Worm (Caenorhabditis elegans) whole organism, L2 larva: ENCODE data around the gene gpa-10.

Experiments used
- C34F6.9 ChIP-seq: fragments of 150-350 bp; optimal IDR thresholded peaks from 2 replicates; lab custom pipeline; 2014; ENCODE audit warnings: missing biosample characterization, missing genetic modification characterization
- F13H6.1 ChIP-seq: sonication (generic microtip); optimal IDR thresholded peaks from 2 replicates; lab custom pipeline; 2016; ENCODE audit warnings: missing genetic modification characterization, missing compliant biosample characterization
- R02D3.7 ChIP-seq: fragments of 150-350 bp; optimal IDR thresholded peaks from 2 replicates; lab custom pipeline; 2014; ENCODE audit warnings: missing biosample characterization, missing genetic modification characterization
- Y55F3AM.14 ChIP-seq: fragments of 200-800 bp; sonication (Bioruptor generic); optimal IDR thresholded peaks from 2 replicates; lab custom pipeline; 2018; ENCODE audit warnings: mild to moderate bottlenecking, missing genetic modification characterization, missing compliant biosample characterization
- alr-1 ChIP-seq: fragments of 150-350 bp; optimal IDR thresholded peaks from 2 replicates; lab custom pipeline; 2014; ENCODE audit warnings: missing biosample characterization, missing genetic modification characterization
- aly-2 ChIP-seq: fragments of 150-350 bp; optimal IDR thresholded peaks from 2 replicates; lab custom pipeline; 2014; ENCODE audit warnings: missing biosample characterization, missing genetic modification characterization
- ama-1 ChIP-seq: fragments of 150-350 bp; optimal IDR thresholded peaks from 2 replicates; lab custom pipeline; 2018; ENCODE audit warnings: inconsistent platforms
- blmp-1 ChIP-seq: sonication (generic microtip); optimal IDR thresholded peaks from 2 replicates; lab custom pipeline; 2017; ENCODE audit warnings: missing genetic modification characterization, mild to moderate bottlenecking, missing compliant biosample characterization, antibody characterized with exemption, moderate library complexity; ENCODE audit not compliant: insufficient read depth
- ceh-16 ChIP-seq: fragments of 150-350 bp; optimal IDR thresholded peaks from 2 replicates; lab custom pipeline; 2014; ENCODE audit warnings: missing biosample characterization, missing genetic modification characterization
- ceh-82 ChIP-seq: fragments of 150-350 bp; optimal IDR thresholded peaks from 2 replicates; lab custom pipeline; 2014; ENCODE audit warnings: missing biosample characterization, missing genetic modification characterization
- egl-27 ChIP-seq: sonication (generic microtip); optimal IDR thresholded peaks from 3 replicates; lab custom pipeline; 2017; ENCODE audit warnings: missing biosample characterization, missing genetic modification reagents, missing genetic modification characterization
- elt-1 ChIP-seq: fragments of 150-350 bp; optimal IDR thresholded peaks from 2 replicates; lab custom pipeline; 2014; ENCODE audit warnings: missing biosample characterization, missing genetic modification characterization
- elt-3 ChIP-seq: sonication (generic microtip); optimal IDR thresholded peaks from 2 replicates; lab custom pipeline; 2017; ENCODE audit warnings: missing biosample characterization, missing genetic modification characterization
- fos-1 ChIP-seq: fragments of 150-350 bp; optimal IDR thresholded peaks from 2 replicates; lab custom pipeline; 2014; ENCODE audit warnings: missing biosample characterization, missing genetic modification characterization
- gmeb-1 ChIP-seq: fragments of 150-350 bp; optimal IDR thresholded peaks from 2 replicates; lab custom pipeline; 2014; ENCODE audit warnings: missing biosample characterization, missing genetic modification characterization
- lin-13 ChIP-seq: fragments of 150-350 bp; optimal IDR thresholded peaks from 2 replicates; lab custom pipeline; 2014; ENCODE audit warnings: missing biosample characterization, missing genetic modification reagents, missing genetic modification characterization
- lin-39 ChIP-seq: fragments of 150-350 bp; optimal IDR thresholded peaks from 2 replicates; lab custom pipeline; 2014; ENCODE audit warnings: missing biosample characterization, missing genetic modification reagents, missing genetic modification characterization
- lsy-2 ChIP-seq, 2 experiments: fragments of 150-350 bp in 1 of 2; sonication (generic microtip) in 1 of 2; optimal IDR thresholded peaks; 2 replicates each; lab custom pipeline; 2014 to 2017; ENCODE audit warnings: missing biosample characterization in 2 of 2, missing genetic modification characterization in 2 of 2
- mab-5 ChIP-seq: fragments of 150-350 bp; optimal IDR thresholded peaks from 2 replicates; lab custom pipeline; 2014; ENCODE audit warnings: missing biosample characterization, missing genetic modification characterization
- mbf-1 ChIP-seq: sonication (generic microtip); optimal IDR thresholded peaks from 2 replicates; lab custom pipeline; 2017; ENCODE audit warnings: missing biosample characterization, missing genetic modification characterization
- mdl-1 ChIP-seq, 2 experiments: fragments of 150-350 bp in 1 of 2; sonication (generic microtip) in 1 of 2; optimal IDR thresholded peaks; 2 replicates each; lab custom pipeline; 2017; ENCODE audit warnings: missing biosample characterization in 2 of 2, missing genetic modification characterization in 2 of 2
- nhr-10 ChIP-seq: sonication (generic microtip); optimal IDR thresholded peaks from 2 replicates; lab custom pipeline; 2017; ENCODE audit warnings: missing biosample characterization, missing genetic modification characterization
- nhr-11 ChIP-seq: fragments of 150-350 bp; optimal IDR thresholded peaks from 2 replicates; lab custom pipeline; 2014; ENCODE audit warnings: missing biosample characterization, missing genetic modification characterization
- nhr-12 ChIP-seq: fragments of 150-350 bp; optimal IDR thresholded peaks from 2 replicates; lab custom pipeline; 2014; ENCODE audit warnings: missing biosample characterization, missing genetic modification characterization
- nhr-129 ChIP-seq: fragments of 150-350 bp; optimal IDR thresholded peaks from 2 replicates; lab custom pipeline; 2014; ENCODE audit warnings: missing biosample characterization, missing genetic modification characterization
- nhr-77 ChIP-seq: fragments of 150-350 bp; optimal IDR thresholded peaks from 2 replicates; lab custom pipeline; 2014; ENCODE audit warnings: missing biosample characterization, missing genetic modification characterization
- sem-4 ChIP-seq: fragments of 150-350 bp; optimal IDR thresholded peaks from 2 replicates; lab custom pipeline; 2014; ENCODE audit warnings: missing biosample characterization, missing genetic modification reagents, missing genetic modification characterization
- skn-1 ChIP-seq: sonication (generic microtip); optimal IDR thresholded peaks from 2 replicates; lab custom pipeline; 2017; ENCODE audit warnings: missing biosample characterization, missing genetic modification characterization
- sma-3 ChIP-seq: sonication (generic microtip); optimal IDR thresholded peaks from 2 replicates; lab custom pipeline; 2016; ENCODE audit warnings: missing genetic modification reagents, missing genetic modification characterization, missing compliant biosample characterization
- sma-9 ChIP-seq, 2 experiments: fragments of 150-350 bp in 1 of 2; sonication (generic microtip) in 1 of 2; optimal IDR thresholded peaks; 2 replicates each; lab custom pipeline; 2014 to 2016; ENCODE audit warnings: missing genetic modification characterization in 2 of 2, mild to moderate bottlenecking in 1 of 2, missing biosample characterization in 1 of 2, missing compliant biosample characterization in 1 of 2, missing genetic modification reagents in 1 of 2, moderate library complexity in 1 of 2
- snpc-4 ChIP-seq: fragments of 150-350 bp; optimal IDR thresholded peaks from 2 replicates; lab custom pipeline; 2014; ENCODE audit warnings: missing biosample characterization, missing genetic modification characterization
- unc-39 ChIP-seq: fragments of 150-350 bp; optimal IDR thresholded peaks from 2 replicates; lab custom pipeline; 2014; ENCODE audit warnings: missing biosample characterization, missing genetic modification characterization
- unc-55 ChIP-seq: fragments of 150-350 bp; sonication (generic microtip); optimal IDR thresholded peaks from 3 replicates; lab custom pipeline; 2014; ENCODE audit warnings: missing biosample characterization, missing genetic modification reagents, missing genetic modification characterization
- unc-62 ChIP-seq: fragments of 150-350 bp; optimal IDR thresholded peaks from 2 replicates; lab custom pipeline; 2014; ENCODE audit warnings: missing biosample characterization, missing genetic modification reagents, missing genetic modification characterization
- zag-1 ChIP-seq: fragments of 150-350 bp; optimal IDR thresholded peaks from 2 replicates; lab custom pipeline; 2014; ENCODE audit warnings: missing biosample characterization, missing genetic modification characterization
- ztf-1 ChIP-seq: fragments of 200-800 bp; sonication (Bioruptor generic); conservative IDR thresholded peaks from 2 replicates; pipeline ENCODE4 v1.3.6; 2022; ENCODE audit warnings: missing genetic modification characterization, missing compliant biosample characterization
- ztf-11 ChIP-seq: sonication (generic microtip); optimal IDR thresholded peaks from 2 replicates; lab custom pipeline; 2017; ENCODE audit warnings: missing biosample characterization, missing genetic modification characterization
- ztf-4 ChIP-seq: fragments of 150-350 bp; optimal IDR thresholded peaks from 2 replicates; lab custom pipeline; 2014; ENCODE audit warnings: missing biosample characterization, missing genetic modification characterization

Gene gpa-10

DNA sequence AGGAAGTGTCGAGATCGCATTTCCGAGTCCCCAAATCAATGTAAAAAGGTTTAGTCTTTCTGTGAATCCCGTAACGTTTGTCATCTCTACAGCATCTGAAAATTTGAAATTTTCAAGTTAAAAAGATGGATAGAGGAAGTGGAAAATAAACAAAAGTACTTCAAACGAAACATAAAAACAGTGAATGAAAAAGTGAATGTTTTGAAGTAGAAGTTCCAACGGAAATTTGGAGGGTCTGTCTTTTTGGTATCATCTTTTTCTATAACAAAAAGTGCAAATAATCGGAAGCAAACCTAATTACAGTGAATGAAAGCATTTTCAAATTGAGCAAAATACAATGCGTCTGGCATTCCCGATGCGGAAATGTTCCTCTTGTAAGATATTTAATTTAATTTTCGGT lies 8.1 kb downstream of the gpa-10 start, which contains the start of gene lgc-54:
Gene lgc-54 (minus strand): TSS at position 101 of the 400 bp plus-strand sequence.
- TF ChIP-seq elt-3 (tag; lab: Kevin White, UChicago) (no peak), nhr-129 (tag; lab: Kevin White, UChicago) (no peak), F13H6.1 (tag; lab: Kevin White, UChicago) (no peak), ztf-11 (tag; lab: Kevin White, UChicago) (no peak), elt-1 (tag; lab: Kevin White, UChicago) (no peak), alr-1 (tag; lab: Kevin White, UChicago) (no peak), gmeb-1 (tag; lab: Kevin White, UChicago) (no peak), unc-39 (tag; lab: Kevin White, UChicago) (no peak), aly-2 (no peak), sma-9 (GFP tag; optimal IDR thresholded peaks at IDR 0.05; lab: Kevin White, UChicago) (no peak), sma-9 (tag; optimal IDR thresholded peaks at IDR 0.05; lab: Kevin White, UChicago) (no peak), lsy-2 (tag; optimal IDR thresholded peaks at IDR 0.05; lab: Kevin White, UChicago) (no peak), mbf-1 (no peak), nhr-12 (tag; lab: Kevin White, UChicago) (no peak), nhr-77 (no peak), nhr-11 (no peak), snpc-4 (tag; lab: Kevin White, UChicago) (no peak), mab-5 (tag; lab: Kevin White, UChicago) (no peak), egl-27 (tag; lab: Kevin White, UChicago) (no peak)
- TF ChIP-seq, all 48 proteins: peak for 0

DNA sequence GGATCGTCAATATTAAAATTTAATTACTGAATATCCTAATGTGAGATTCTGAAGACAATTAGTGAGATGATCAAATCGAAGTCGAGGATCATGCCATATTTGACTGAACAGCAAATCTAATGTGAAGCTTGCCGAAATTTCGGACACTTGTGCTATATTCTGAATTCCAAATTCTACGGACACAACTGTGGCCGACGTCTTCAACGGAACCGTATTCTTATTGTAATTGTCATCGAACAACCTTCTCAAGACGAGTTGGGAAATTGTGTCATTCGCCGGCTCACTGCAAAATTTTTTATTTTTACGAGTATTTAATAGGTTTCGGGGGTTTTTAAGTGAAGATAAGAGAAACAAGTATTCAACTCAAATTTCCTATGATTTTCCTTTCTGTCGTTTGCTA lies 12.2 kb downstream of the gpa-10 start, which contains the start of gene T15B7.1:
Gene T15B7.1 (plus strand): TSS at position 301 of the 400 bp plus-strand sequence.
- TF ChIP-seq lin-13 (GFP tag; lab: Kevin White, UChicago) = no peak
- TF ChIP-seq unc-62 (GFP tag; lab: Kevin White, UChicago) = no peak
- TF ChIP-seq skn-1 = no peak
- no peak for TF ChIP-seq sem-4 (tag; lab: Kevin White, UChicago)
- no peak for TF ChIP-seq nhr-11
- no peak for TF ChIP-seq unc-39 (tag; lab: Kevin White, UChicago)

- TF ChIP-seq Y55F3AM.14 (no peak), ztf-11 (tag; lab: Kevin White, UChicago) (no peak), ztf-1 (GFP tag; lab: Robert Waterston, UW) (no peak), nhr-129 (tag; lab: Kevin White, UChicago) (no peak), mab-5 (tag; lab: Kevin White, UChicago) (no peak), ceh-82 (no peak), zag-1 (no peak), lin-39 (tag; lab: Kevin White, UChicago) (no peak), ceh-16 (tag; lab: Kevin White, UChicago) (no peak), C34F6.9 (tag; lab: Kevin White, UChicago) (no peak), nhr-10 (no peak), elt-1 (tag; lab: Kevin White, UChicago) (no peak), ama-1 (lab: Kevin White, UChicago) (no peak), ztf-4 (no peak), blmp-1 (tag; lab: Kevin White, UChicago) (no peak), sma-3 (GFP tag; lab: Kevin White, UChicago) (no peak), elt-3 (tag; lab: Kevin White, UChicago) (no peak), fos-1 (tag; lab: Kevin White, UChicago) (no peak), sem-4 (tag; lab: Kevin White, UChicago) (no peak), nhr-77 (no peak)
- TF ChIP-seq, all 48 proteins: peak for 0
Observed at ce11 chrV:6839008-6839407, 15.6 kb downstream of the gpa-10 start, which contains the start of gene hpo-8. Gene hpo-8 (plus strand): TSS chrV:6839289.

- TF ChIP-seq gmeb-1 (tag; lab: Kevin White, UChicago) (peak; percentile 78), blmp-1 (tag; lab: Kevin White, UChicago) (no peak), unc-55 (GFP tag; lab: Kevin White, UChicago) (peak; percentile 81), zag-1 (no peak), lsy-2 (tag; optimal IDR thresholded peaks at IDR 0.05; lab: Kevin White, UChicago) (no peak), mab-5 (tag; lab: Kevin White, UChicago) (no peak), ztf-11 (tag; lab: Kevin White, UChicago) (no peak), unc-39 (tag; lab: Kevin White, UChicago) (no peak), sma-9 (GFP tag; optimal IDR thresholded peaks at IDR 0.05; lab: Kevin White, UChicago) (peak; percentile 8), sma-9 (tag; optimal IDR thresholded peaks at IDR 0.05; lab: Kevin White, UChicago) (no peak), nhr-129 (tag; lab: Kevin White, UChicago) (no peak), mdl-1 (tag; optimal IDR thresholded peaks at IDR 0.05; lab: Kevin White, UChicago) (no peak), C34F6.9 (tag; lab: Kevin White, UChicago) (peak; percentile 50), R02D3.7 (tag; lab: Kevin White, UChicago) (peak; percentile 93), elt-1 (tag; lab: Kevin White, UChicago) (no peak), fos-1 (tag; lab: Kevin White, UChicago) (no peak)
Observed at ce11 chrV:6838599-6838998, 16.0 kb downstream of the gpa-10 start, which contains the start of gene T15B7.15. Gene T15B7.15 (minus strand): TSS chrV:6838665.
